Fruit fly (Drosophila melanogaster) whole organism, prepupa: Measurements from ENCODE around the gene eIF1A.
A peak's percentile ranks its signal among the peaks of the same experiment; 100 is the strongest.

Source experiments
- Blimp-1 ChIP-seq: fragments of 200-800 bp; sonication (Bioruptor generic); optimal IDR thresholded peaks from 3 replicates; lab custom pipeline; 2017; ENCODE audit warnings: missing biosample characterization, missing genetic modification characterization, mild to moderate bottlenecking, moderate library complexity, missing genetic modification reagents
- CG10631 ChIP-seq: fragments of 200-800 bp; sonication (Bioruptor generic); optimal IDR thresholded peaks from 2 replicates; lab custom pipeline; 2016; ENCODE audit warnings: missing biosample characterization, missing genetic modification characterization
- CG10669 ChIP-seq: fragments of 200-800 bp; sonication (Bioruptor generic); optimal IDR thresholded peaks from 3 replicates; lab custom pipeline; 2018; ENCODE audit warnings: missing biosample characterization, mild to moderate bottlenecking, missing genetic modification characterization, moderate library complexity
- CG11762 ChIP-seq: fragments of 200-800 bp; sonication (Bioruptor generic); optimal IDR thresholded peaks from 3 replicates; lab custom pipeline; 2016; ENCODE audit warnings: missing biosample characterization, missing genetic modification characterization; ENCODE audit not compliant: insufficient read depth
- CG11902 ChIP-seq: fragments of 200-800 bp; sonication (Bioruptor generic); optimal IDR thresholded peaks from 3 replicates; lab custom pipeline; 2016; ENCODE audit warnings: missing biosample characterization, missing genetic modification characterization
- CG1621 ChIP-seq: fragments of 200-800 bp; sonication (Bioruptor generic); optimal IDR thresholded peaks from 3 replicates; lab custom pipeline; 2018; ENCODE audit warnings: missing biosample characterization, mild to moderate bottlenecking, missing genetic modification characterization
- CG16779 ChIP-seq: fragments of 200-800 bp; sonication (Bioruptor generic); optimal IDR thresholded peaks from 3 replicates; lab custom pipeline; 2017; ENCODE audit warnings: missing biosample characterization, mild to moderate bottlenecking, missing genetic modification characterization
- CG3032 ChIP-seq: fragments of 200-800 bp; optimal IDR thresholded peaks from 2 replicates; lab custom pipeline; 2019; ENCODE audit warnings: missing biosample characterization, mild to moderate bottlenecking, missing genetic modification characterization, moderate library complexity
- CG31627 ChIP-seq: fragments of 200-800 bp; sonication (Bioruptor generic); optimal IDR thresholded peaks from 3 replicates; lab custom pipeline; 2016; ENCODE audit warnings: missing biosample characterization, missing genetic modification characterization
- CG32006 ChIP-seq: fragments of 200-800 bp; sonication (Bioruptor generic); optimal IDR thresholded peaks from 3 replicates; lab custom pipeline; 2017; ENCODE audit warnings: missing biosample characterization, mild to moderate bottlenecking, missing genetic modification characterization
- CG3919 ChIP-seq: fragments of 200-800 bp; sonication (Bioruptor generic); optimal IDR thresholded peaks from 3 replicates; lab custom pipeline; 2016; ENCODE audit warnings: missing biosample characterization, missing genetic modification characterization
- CG6163 ChIP-seq: fragments of 200-800 bp; sonication (Bioruptor generic); IDR thresholded peaks from 3 replicates; pipeline ENCODE4 v1.3.6; 2022; ENCODE audit warnings: missing biosample characterization, missing genetic modification characterization
- CG6808 ChIP-seq: fragments of 200-800 bp; sonication (Bioruptor generic); optimal IDR thresholded peaks from 3 replicates; lab custom pipeline; 2017; ENCODE audit warnings: missing biosample characterization, missing genetic modification characterization, mild to moderate bottlenecking, moderate library complexity, missing genetic modification reagents
- CG7368 ChIP-seq: fragments of 200-800 bp; sonication (Bioruptor generic); optimal IDR thresholded peaks from 3 replicates; lab custom pipeline; 2016; ENCODE audit warnings: missing biosample characterization, missing genetic modification characterization
- CG9139 ChIP-seq: fragments of 200-800 bp; sonication (Bioruptor generic); optimal IDR thresholded peaks from 3 replicates; lab custom pipeline; 2017; ENCODE audit warnings: missing biosample characterization, mild to moderate bottlenecking, missing genetic modification characterization
- Eip78C ChIP-seq: fragments of 200-800 bp; sonication (Bioruptor generic); peaks from one replicate; lab custom pipeline; 2016; ENCODE audit warnings: missing biosample characterization, missing genetic modification characterization
- Eip93F ChIP-seq: fragments of 200-800 bp; sonication (Bioruptor generic); optimal IDR thresholded peaks from 2 replicates; lab custom pipeline; 2016; ENCODE audit warnings: missing biosample characterization, mild to moderate bottlenecking, missing genetic modification characterization
- Ets96B ChIP-seq: fragments of 200-800 bp; optimal IDR thresholded peaks from 2 replicates; lab custom pipeline; 2019; ENCODE audit warnings: missing biosample characterization, mild to moderate bottlenecking, missing genetic modification characterization, moderate library complexity
- Gug ChIP-seq: fragments of 200-800 bp; sonication (Bioruptor generic); IDR thresholded peaks from 2 replicates; pipeline ENCODE4 v1.3.6; 2022; ENCODE audit warnings: missing biosample characterization, missing genetic modification characterization
- Hr39 ChIP-seq: fragments of 200-800 bp; sonication (Bioruptor generic); optimal IDR thresholded peaks from 2 replicates; lab custom pipeline; 2016; ENCODE audit warnings: missing biosample characterization, missing genetic modification characterization
- Lpt ChIP-seq: fragments of 200-800 bp; sonication (Bioruptor generic); optimal IDR thresholded peaks from 3 replicates; lab custom pipeline; 2016; ENCODE audit warnings: missing biosample characterization, missing genetic modification characterization
- Met ChIP-seq: fragments of 200-800 bp; sonication (Bioruptor generic); optimal IDR thresholded peaks from 3 replicates; lab custom pipeline; 2016; ENCODE audit warnings: missing biosample characterization, missing genetic modification characterization
- OdsH ChIP-seq: fragments of 200-800 bp; sonication (Bioruptor generic); optimal IDR thresholded peaks from 3 replicates; lab custom pipeline; 2016; ENCODE audit warnings: missing biosample characterization, missing genetic modification characterization
- Sox102F ChIP-seq: fragments of 200-800 bp; sonication (Bioruptor generic); optimal IDR thresholded peaks from 2 replicates; lab custom pipeline; 2016; ENCODE audit warnings: missing biosample characterization, mild to moderate bottlenecking, missing genetic modification characterization
- Sox15 ChIP-seq: fragments of 200-800 bp; sonication (Bioruptor generic); optimal IDR thresholded peaks from 3 replicates; lab custom pipeline; 2016; ENCODE audit warnings: missing biosample characterization, missing genetic modification characterization
- achi ChIP-seq: fragments of 200-800 bp; sonication (Bioruptor generic); optimal IDR thresholded peaks from 3 replicates; lab custom pipeline; 2016; ENCODE audit warnings: missing biosample characterization, missing genetic modification characterization
- acj6 ChIP-seq: fragments of 200-800 bp; sonication (Bioruptor generic); optimal IDR thresholded peaks from 3 replicates; lab custom pipeline; 2016; ENCODE audit warnings: missing biosample characterization, missing genetic modification characterization
- cyc ChIP-seq: fragments of 200-800 bp; sonication (Bioruptor generic); optimal IDR thresholded peaks from 3 replicates; lab custom pipeline; 2016; ENCODE audit warnings: missing biosample characterization, missing genetic modification characterization
- dac ChIP-seq: fragments of 200-800 bp; sonication (Bioruptor generic); optimal IDR thresholded peaks from 2 replicates; lab custom pipeline; 2017; ENCODE audit warnings: missing biosample characterization, mild to moderate bottlenecking, missing genetic modification characterization
- dsx ChIP-seq: fragments of 200-800 bp; optimal IDR thresholded peaks from 3 replicates; lab custom pipeline; 2019; ENCODE audit warnings: missing biosample characterization, mild to moderate bottlenecking, missing genetic modification characterization, moderate library complexity; ENCODE audit not compliant: poor library complexity, severe bottlenecking
- eg ChIP-seq: fragments of 200-800 bp; sonication (Bioruptor generic); IDR thresholded peaks from 3 replicates; pipeline ENCODE4 v1.3.6; 2022; ENCODE audit warnings: missing biosample characterization, missing genetic modification characterization
- esn ChIP-seq: fragments of 200-800 bp; sonication (Bioruptor generic); optimal IDR thresholded peaks from 2 replicates; lab custom pipeline; 2016; ENCODE audit warnings: missing biosample characterization, mild to moderate bottlenecking, missing genetic modification characterization, moderate library complexity
- fd59A ChIP-seq: fragments of 200-800 bp; sonication (Bioruptor generic); optimal IDR thresholded peaks from 2 replicates; lab custom pipeline; 2017; ENCODE audit warnings: missing biosample characterization, mild to moderate bottlenecking, missing genetic modification characterization, missing genetic modification reagents
- fd85E ChIP-seq: fragments of 200-800 bp; sonication (Bioruptor generic); optimal IDR thresholded peaks from 3 replicates; lab custom pipeline; 2016; ENCODE audit warnings: missing biosample characterization, missing genetic modification characterization
- fkh ChIP-seq: fragments of 200-800 bp; sonication (Bioruptor generic); optimal IDR thresholded peaks from 3 replicates; lab custom pipeline; 2017; ENCODE audit warnings: missing biosample characterization, mild to moderate bottlenecking, missing genetic modification characterization, moderate library complexity
- lz ChIP-seq: fragments of 200-800 bp; sonication (Bioruptor generic); optimal IDR thresholded peaks from 3 replicates; lab custom pipeline; 2016; ENCODE audit warnings: missing biosample characterization, missing genetic modification characterization
- pdm3 ChIP-seq: fragments of 200-800 bp; sonication (Bioruptor generic); optimal IDR thresholded peaks from 3 replicates; lab custom pipeline; 2016; ENCODE audit warnings: missing biosample characterization, missing genetic modification characterization
- salr ChIP-seq, 2 experiments: fragments of 200-800 bp; sonication (Bioruptor generic); optimal IDR thresholded peaks; 3 replicates each; lab custom pipeline; 2016 to 2018; ENCODE audit warnings: missing biosample characterization in 2 of 2, missing genetic modification characterization in 2 of 2, mild to moderate bottlenecking in 1 of 2
- ss ChIP-seq, 2 experiments: fragments of 200-800 bp; sonication (Bioruptor generic); optimal IDR thresholded peaks; 2 replicates in 1 of 2; 3 replicates in 1 of 2; lab custom pipeline; 2017 to 2018; ENCODE audit warnings: mild to moderate bottlenecking in 2 of 2, missing biosample characterization in 2 of 2, missing genetic modification characterization in 2 of 2, moderate library complexity in 1 of 2
- svp ChIP-seq: fragments of 200-800 bp; sonication (Bioruptor generic); peaks from one replicate; lab custom pipeline; 2016; ENCODE audit warnings: missing biosample characterization, missing genetic modification characterization
- topi ChIP-seq: fragments of 200-800 bp; sonication (Bioruptor generic); optimal IDR thresholded peaks from 3 replicates; lab custom pipeline; 2016; ENCODE audit warnings: missing biosample characterization, missing genetic modification characterization
- vri ChIP-seq: fragments of 200-800 bp; sonication (Bioruptor generic); optimal IDR thresholded peaks from 3 replicates; lab custom pipeline; 2016; ENCODE audit warnings: missing biosample characterization, mild to moderate bottlenecking, missing genetic modification characterization

eIF1A gene

dm6 chr3R:18291831-18292230 lies 17.4 kb downstream of the eIF1A start:
- TF ChIP-seq svp = peak; percentile 69
- no peak for TF ChIP-seq Blimp-1 (GFP tag; lab: Kevin White, UChicago)

- TF ChIP-seq CG11902 (GFP tag; lab: Kevin White, UChicago) (no peak), eg (GFP tag; lab: Robert Waterston, UW) (no peak), pdm3 (GFP tag; lab: Kevin White, UChicago) (no peak), OdsH (no peak), Blimp-1 (GFP tag; lab: Kevin White, UChicago) (no peak), CG6808 (GFP tag; lab: Kevin White, UChicago) (no peak), ss (GFP tag; optimal IDR thresholded peaks at IDR 0.05; lab: Kevin White, UChicago) (no peak), vri (GFP tag; lab: Kevin White, UChicago) (peak; percentile 66), Hr39 (GFP tag; lab: Kevin White, UChicago) (no peak), cyc (GFP tag; lab: Kevin White, UChicago) (no peak), Eip78C (GFP tag; lab: Kevin White, UChicago) (peak; percentile 32), salr (GFP tag; optimal IDR thresholded peaks at IDR 0.05; lab: Kevin White, UChicago) (no peak), svp (peak; percentile 73), CG10631 (GFP tag; lab: Kevin White, UChicago) (no peak), CG32006 (GFP tag; lab: Kevin White, UChicago) (no peak), Lpt (GFP tag; lab: Kevin White, UChicago) (no peak), Eip93F (no peak), esn (GFP tag; lab: Kevin White, UChicago) (no peak), CG16779 (no peak), lz (GFP tag; lab: Kevin White, UChicago) (no peak), Sox15 (GFP tag; lab: Kevin White, UChicago) (no peak), CG11762 (no peak), acj6 (GFP tag; lab: Kevin White, UChicago) (no peak), CG31627 (GFP tag; lab: Kevin White, UChicago) (no peak), fkh (GFP tag; lab: Kevin White, UChicago) (no peak)
These were observed 17.9 kb downstream of the eIF1A start for dm6 chr3R:18292371-18292770.

DNA sequence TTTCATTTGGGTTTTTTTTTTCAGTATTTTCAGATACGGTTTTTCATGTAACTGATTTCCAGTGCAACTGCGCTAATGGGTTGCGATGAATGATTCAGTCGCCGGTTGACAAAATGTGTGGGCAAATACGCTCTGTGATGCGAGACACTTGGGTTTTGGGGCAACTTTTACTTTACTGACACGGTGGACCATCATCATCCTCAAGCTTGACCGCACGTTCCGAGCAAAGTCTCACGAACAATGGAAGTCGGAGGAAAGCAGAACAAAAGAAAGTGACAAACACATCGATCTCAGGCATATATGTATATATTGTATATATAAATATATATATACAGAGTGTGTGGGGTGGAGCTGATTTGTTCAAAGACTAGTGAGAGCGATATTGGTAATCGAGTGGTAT lies 20.0 kb downstream of the eIF1A start:
- TF ChIP-seq dac = no peak
- no peak for TF ChIP-seq Eip93F
- TF ChIP-seq Blimp-1 (GFP tag; lab: Kevin White, UChicago) = peak; percentile 46
- no peak for TF ChIP-seq Met
- peak; percentile 34 for TF ChIP-seq svp
- no peak for TF ChIP-seq CG3919 (GFP tag; lab: Kevin White, UChicago)
- TF ChIP-seq Eip78C (GFP tag; lab: Kevin White, UChicago) = peak; percentile 63
- peak; percentile 23 for TF ChIP-seq CG6808 (GFP tag; lab: Kevin White, UChicago)
- peak in 1 of 2 experiments; percentile 49 for TF ChIP-seq ss (GFP tag; optimal IDR thresholded peaks at IDR 0.05; lab: Kevin White, UChicago)
- TF ChIP-seq Sox102F (GFP tag; lab: Kevin White, UChicago) = peak; percentile 9
- no peak for TF ChIP-seq CG3032 (tag; lab: Kevin White, UChicago)
- 0 out of 3 replicates have a peak, but pooled peaks have one; percentile 10 for TF ChIP-seq CG6163 (GFP tag; lab: Robert Waterston, UW)
- TF ChIP-seq CG9139 (GFP tag; lab: Kevin White, UChicago) = peak; percentile 58
- TF ChIP-seq fd85E = no peak
- TF ChIP-seq CG32006 (GFP tag; lab: Kevin White, UChicago) = no peak

dm6 chr3R:18295262-18295944 lies 20.9 kb downstream of the eIF1A start:
- TF ChIP-seq CG11762 = no peak
- TF ChIP-seq topi (GFP tag; lab: Kevin White, UChicago) = peak; percentile 3
- peak; percentile 53 for TF ChIP-seq svp
- TF ChIP-seq OdsH = peak; percentile 51
- peak; percentile 11 for TF ChIP-seq Met
- TF ChIP-seq CG1621 (tag; lab: Kevin White, UChicago) = no peak
- peak; percentile 9 for TF ChIP-seq CG10631 (GFP tag; lab: Kevin White, UChicago)
- TF ChIP-seq Lpt (GFP tag; lab: Kevin White, UChicago) = peak; percentile 35
- TF ChIP-seq dsx (GFP tag; lab: Kevin White, UChicago) = peak; percentile 11
- TF ChIP-seq CG10669 = peak; percentile 40
- no peak for TF ChIP-seq Gug (GFP tag; lab: Robert Waterston, UW)
- 0 out of 3 replicates have a peak, but pooled peaks have one; percentile 18 for TF ChIP-seq eg (GFP tag; lab: Robert Waterston, UW)
- TF ChIP-seq Sox102F (GFP tag; lab: Kevin White, UChicago) = no peak
- no peak for TF ChIP-seq fd59A (GFP tag; lab: Kevin White, UChicago)
- TF ChIP-seq Sox15 (GFP tag; lab: Kevin White, UChicago) = no peak
- TF ChIP-seq achi (GFP tag; lab: Kevin White, UChicago) = no peak
- peak; percentile 38 for TF ChIP-seq CG3919 (GFP tag; lab: Kevin White, UChicago)
- TF ChIP-seq CG7368 = no peak
- TF ChIP-seq CG6808 (GFP tag; lab: Kevin White, UChicago) = peak; percentile 52
- TF ChIP-seq ss (GFP tag; optimal IDR thresholded peaks at IDR 0.05; lab: Kevin White, UChicago) = peak in 1 of 2 experiments; percentile 28
- TF ChIP-seq Ets96B (tag; lab: Kevin White, UChicago) = peak; percentile 54
